Fruit fly (Drosophila melanogaster): ENCODE data around the gene lsn.

Gene lsn

DNA sequence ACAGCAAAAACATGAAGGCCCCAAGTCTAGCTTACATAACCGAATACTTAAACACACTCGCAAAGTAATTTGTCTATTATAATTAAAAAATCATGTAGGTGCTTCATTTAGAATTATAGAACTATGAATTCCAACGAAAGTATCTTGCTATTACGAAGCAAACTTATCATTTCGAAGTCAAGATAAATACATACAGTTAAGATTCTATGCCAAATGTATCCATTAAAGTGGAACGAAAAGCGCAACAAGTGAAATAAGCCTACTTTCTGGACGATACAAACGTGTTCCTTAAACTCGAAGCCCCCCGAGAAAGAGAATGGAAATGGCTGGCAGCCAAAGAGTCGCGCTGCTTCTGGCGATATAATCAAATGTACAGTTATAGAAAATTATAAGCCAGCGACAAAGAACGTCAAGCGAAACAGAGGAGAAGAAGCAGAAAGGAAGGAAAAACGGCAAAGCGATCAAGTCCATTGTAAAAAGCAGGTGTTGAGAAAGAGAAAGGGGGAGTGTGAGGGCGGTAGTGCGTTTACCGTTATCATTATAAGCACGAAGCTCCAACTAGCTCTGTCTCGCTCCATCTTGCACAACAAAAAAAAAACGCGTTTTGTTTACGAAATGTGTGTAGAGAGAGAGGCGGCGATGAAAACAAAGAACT lies 12.3 kb upstream of the lsn start (continued):
- TF ChIP-seq crol (GFP tag; IDR thresholded peaks at IDR 0.05) (peak; percentile 70), dan (GFP tag; IDR thresholded peaks at IDR 0.05) (no peak), fd102C (GFP tag; optimal IDR thresholded peaks at IDR 0.05) (no peak), cg (GFP tag; optimal IDR thresholded peaks at IDR 0.05) (no peak), CG13624 (GFP tag; optimal IDR thresholded peaks at IDR 0.05) (peak; percentile 6), Blimp-1 (GFP tag; optimal IDR thresholded peaks at IDR 0.05) (peak; percentile 14), da (GFP tag; optimal IDR thresholded peaks at IDR 0.05) (no peak), D19A (tag; optimal IDR thresholded peaks at IDR 0.05) (peak; percentile 89), CG2202 (tag; optimal IDR thresholded peaks at IDR 0.05) (no peak), Meics (GFP tag; optimal IDR thresholded peaks at IDR 0.05) (peak; percentile 59), Fer3 (tag; optimal IDR thresholded peaks at IDR 0.05) (peak; percentile 39), CG7786 (GFP tag; optimal IDR thresholded peaks at IDR 0.05) (no peak), CG6175 (GFP tag; IDR thresholded peaks at IDR 0.05) (no peak), jing (GFP tag; optimal IDR thresholded peaks at IDR 0.05) (no peak), fu2 (GFP tag; optimal IDR thresholded peaks at IDR 0.05) (no peak), BEAF-32 (GFP tag; optimal IDR thresholded peaks at IDR 0.05) (no peak), Camta (GFP tag; optimal IDR thresholded peaks at IDR 0.05) (no peak), ewg (GFP tag; optimal IDR thresholded peaks at IDR 0.05) (no peak), Six4 (GFP tag; optimal IDR thresholded peaks at IDR 0.05) (no peak), al (GFP tag; IDR thresholded peaks at IDR 0.05) (no peak), CG32532 (GFP tag; IDR thresholded peaks at IDR 0.05) (no peak; the same call in 1 of the 2 replicates), CkIIα-i1 (GFP tag; IDR thresholded peaks at IDR 0.05) (no peak), unpg (GFP tag; optimal IDR thresholded peaks at IDR 0.05) (peak; percentile 19), CG10462 (GFP tag; optimal IDR thresholded peaks at IDR 0.05) (no peak), lola (GFP tag; optimal IDR thresholded peaks at IDR 0.05) (no peak), CG13424 (tag; optimal IDR thresholded peaks at IDR 0.05) (peak; percentile 20), crp (GFP tag; optimal IDR thresholded peaks at IDR 0.05) (no peak), zfh2 (GFP tag; optimal IDR thresholded peaks at IDR 0.05) (peak; percentile 53), CG18764 (GFP tag; optimal IDR thresholded peaks at IDR 0.05) (no peak), MTF-1 (GFP tag; optimal IDR thresholded peaks at IDR 0.05; ENCODE audit: borderline replicate concordance) (no peak), chinmo (GFP tag; IDR thresholded peaks at IDR 0.05; ENCODE audit: partially characterized antibody) (peak; percentile 26; the same call in 1 of the 4 replicates), CG15601 (tag; optimal IDR thresholded peaks at IDR 0.05) (no peak), CG10959 (GFP tag; IDR thresholded peaks at IDR 0.05) (no peak), Nf-YA (GFP tag; IDR thresholded peaks at IDR 0.05) (no peak), dmrt99B (tag; optimal IDR thresholded peaks at IDR 0.05) (peak; percentile 29), lilli (GFP tag; optimal IDR thresholded peaks at IDR 0.05) (peak; percentile 53), CG12391 (tag; optimal IDR thresholded peaks at IDR 0.05) (peak; percentile 17), CG17186 (GFP tag; optimal IDR thresholded peaks at IDR 0.05) (no peak), Nf-YC (tag; optimal IDR thresholded peaks at IDR 0.05) (no peak), Abd-B (GFP tag; optimal IDR thresholded peaks at IDR 0.05) (no peak), grau (tag; optimal IDR thresholded peaks at IDR 0.05) (peak; percentile 39), z (GFP tag; IDR thresholded peaks at IDR 0.05) (0 out of 3 replicates have a peak, but pooled peaks have one; percentile 26), ftz-f1 (GFP tag; optimal IDR thresholded peaks at IDR 0.05) (no peak), CG15073 (GFP tag; optimal IDR thresholded peaks at IDR 0.05) (no peak), CG10274 (GFP tag; optimal IDR thresholded peaks at IDR 0.05) (no peak), ind (GFP tag; optimal IDR thresholded peaks at IDR 0.05) (no peak), CTCF (GFP tag; optimal IDR thresholded peaks at IDR 0.05) (no peak), CG31441 (GFP tag; IDR thresholded peaks at IDR 0.05) (peak; percentile 31; the same call in 1 of the 2 replicates), CG16779 (GFP tag; IDR thresholded peaks at IDR 0.05) (no peak), CG17328 (GFP tag; IDR thresholded peaks at IDR 0.05) (no peak)
